Fruit fly (Drosophila melanogaster) whole organism, embryonic: Measurements from ENCODE around the gene CG15034.

Experiments
- Abd-B ChIP-seq: fragments of 200-800 bp; sonication (Bioruptor generic); optimal IDR thresholded peaks from 2 replicates; lab custom pipeline; 2018; ENCODE audit warnings: missing biosample characterization, mild to moderate bottlenecking, missing genetic modification characterization, moderate library complexity
- Adf1 ChIP-seq: fragments of 200-800 bp; sonication (Bioruptor generic); IDR thresholded peaks from 2 replicates; pipeline ENCODE4 v1.3.6; 2022; ENCODE audit warnings: missing biosample characterization, missing genetic modification characterization
- Asciz ChIP-seq: fragments of 200-800 bp; sonication (Bioruptor generic); optimal IDR thresholded peaks from 2 replicates; lab custom pipeline; 2017; ENCODE audit warnings: missing biosample characterization, mild to moderate bottlenecking, missing genetic modification characterization, missing genetic modification reagents
- Bdp1 ChIP-seq: fragments of 200-800 bp; sonication (Bioruptor generic); optimal IDR thresholded peaks from 3 replicates; lab custom pipeline; 2016; ENCODE audit warnings: missing biosample characterization, missing genetic modification characterization
- CG10979 ChIP-seq: fragments of 200-800 bp; sonication (Bioruptor generic); optimal IDR thresholded peaks from 2 replicates; lab custom pipeline; 2018; ENCODE audit warnings: missing biosample characterization, mild to moderate bottlenecking, missing genetic modification characterization, moderate library complexity
- CG11247 ChIP-seq: fragments of 200-800 bp; sonication (Bioruptor generic); IDR thresholded peaks from 2 replicates; pipeline ENCODE4 v1.3.6; 2022; ENCODE audit warnings: missing biosample characterization, missing genetic modification characterization
- CG12071 ChIP-seq: fragments of 200-800 bp; sonication (Bioruptor generic); optimal IDR thresholded peaks from 3 replicates; lab custom pipeline; 2018; ENCODE audit warnings: missing biosample characterization, mild to moderate bottlenecking, missing genetic modification characterization
- CG1233 ChIP-seq: fragments of 200-800 bp; sonication (Bioruptor generic); optimal IDR thresholded peaks from 4 replicates; lab custom pipeline; 2018; ENCODE audit warnings: missing biosample characterization, mild to moderate bottlenecking, missing genetic modification characterization
- CG15269 ChIP-seq: fragments of 200-800 bp; sonication (Bioruptor generic); optimal IDR thresholded peaks from 2 replicates; lab custom pipeline; 2018; ENCODE audit warnings: missing biosample characterization, mild to moderate bottlenecking, missing genetic modification characterization, moderate library complexity
- CG1529 ChIP-seq: fragments of 200-800 bp; sonication (Bioruptor generic); optimal IDR thresholded peaks from 3 replicates; lab custom pipeline; 2018; ENCODE audit warnings: missing biosample characterization, missing genetic modification characterization
- CG16863 ChIP-seq: fragments of 200-800 bp; sonication (Bioruptor generic); optimal IDR thresholded peaks from 3 replicates; lab custom pipeline; 2016; ENCODE audit warnings: missing biosample characterization, missing genetic modification characterization
- CG17359 ChIP-seq: fragments of 200-800 bp; sonication (Bioruptor generic); optimal IDR thresholded peaks from 3 replicates; lab custom pipeline; 2018; ENCODE audit warnings: missing biosample characterization, mild to moderate bottlenecking, missing genetic modification characterization, moderate library complexity
- CG17361 ChIP-seq: fragments of 200-800 bp; sonication (Bioruptor generic); IDR thresholded peaks from 3 replicates; pipeline ENCODE4 v1.3.6; 2022; ENCODE audit warnings: missing biosample characterization, missing genetic modification characterization
- CG1832 ChIP-seq: fragments of 200-800 bp; sonication (Bioruptor generic); optimal IDR thresholded peaks from 2 replicates; lab custom pipeline; 2017; ENCODE audit warnings: missing biosample characterization, mild to moderate bottlenecking, missing genetic modification characterization, inconsistent platforms
- CG18599 ChIP-seq: fragments of 200-800 bp; sonication (Bioruptor generic); optimal IDR thresholded peaks from 3 replicates; lab custom pipeline; 2017; ENCODE audit warnings: missing biosample characterization, missing genetic modification characterization, mild to moderate bottlenecking, moderate library complexity, missing genetic modification reagents
- CG18619 ChIP-seq: fragments of 200-800 bp; sonication (Bioruptor generic); optimal IDR thresholded peaks from 3 replicates; lab custom pipeline; 2017; ENCODE audit warnings: missing biosample characterization, mild to moderate bottlenecking, missing genetic modification characterization
- CG4730 ChIP-seq: fragments of 200-800 bp; sonication (Bioruptor generic); IDR thresholded peaks from 2 replicates; pipeline ENCODE4 v1.3.6; 2022; ENCODE audit warnings: missing biosample characterization, missing genetic modification characterization
- CG4854 ChIP-seq: fragments of 200-800 bp; sonication (Bioruptor generic); optimal IDR thresholded peaks from 2 replicates; lab custom pipeline; 2016; ENCODE audit warnings: missing biosample characterization, missing genetic modification characterization, inconsistent platforms
- CG8765 ChIP-seq: fragments of 200-800 bp; sonication (Bioruptor generic); IDR thresholded peaks from 2 replicates; pipeline ENCODE4 v1.3.6; 2022; ENCODE audit warnings: missing biosample characterization, missing genetic modification characterization
- D ChIP-seq, 2 experiments: fragments of 200-800 bp in 1 of 2; fragments of >200 bp in 1 of 2; sonication (Bioruptor generic) in 1 of 2; optimal IDR thresholded peaks; 2 replicates in 1 of 2; 3 replicates in 1 of 2; lab custom pipeline; 2017; ENCODE audit warnings: mild to moderate bottlenecking in 1 of 2, missing biosample characterization in 1 of 2, missing genetic modification characterization in 1 of 2, missing genetic modification reagents in 1 of 2
- Dad ChIP-seq: fragments of 200-800 bp; sonication (Bioruptor generic); optimal IDR thresholded peaks from 3 replicates; lab custom pipeline; 2016; ENCODE audit warnings: missing biosample characterization, missing genetic modification characterization
- Drgx ChIP-seq: fragments of 200-800 bp; sonication (Bioruptor generic); IDR thresholded peaks from 2 replicates; pipeline ENCODE4 v1.3.6; 2022; ENCODE audit warnings: missing biosample characterization, missing genetic modification characterization
- Gsc ChIP-seq: fragments of 200-800 bp; sonication (Bioruptor generic); IDR thresholded peaks from 2 replicates; pipeline ENCODE4 v1.3.6; 2022; ENCODE audit warnings: missing biosample characterization, missing genetic modification characterization
- Hsf ChIP-seq: fragments of 200-800 bp; sonication (Bioruptor generic); optimal IDR thresholded peaks from 3 replicates; lab custom pipeline; 2016; ENCODE audit warnings: missing biosample characterization, missing genetic modification characterization
- Nf-YA ChIP-seq: fragments of 200-800 bp; sonication (Bioruptor generic); IDR thresholded peaks from 2 replicates; pipeline ENCODE4 v1.3.6; 2022; ENCODE audit warnings: missing biosample characterization, missing genetic modification characterization
- Sox102F ChIP-seq: fragments of 200-800 bp; sonication (Bioruptor generic); optimal IDR thresholded peaks from 2 replicates; lab custom pipeline; 2018; ENCODE audit warnings: missing biosample characterization, mild to moderate bottlenecking, missing genetic modification characterization, moderate library complexity
- Ssrp ChIP-seq: fragments of 200-800 bp; sonication (Bioruptor generic); optimal IDR thresholded peaks from 2 replicates; lab custom pipeline; 2018; ENCODE audit warnings: missing biosample characterization, mild to moderate bottlenecking, missing genetic modification characterization, moderate library complexity
- bab2 ChIP-seq: fragments of 200-800 bp; sonication (Bioruptor generic); optimal IDR thresholded peaks from 2 replicates; lab custom pipeline; 2016; ENCODE audit warnings: missing biosample characterization, missing genetic modification characterization
- chm ChIP-seq: fragments of 200-800 bp; sonication (Bioruptor generic); IDR thresholded peaks from 2 replicates; pipeline ENCODE4 v1.3.6; 2022; ENCODE audit warnings: missing biosample characterization, missing genetic modification characterization
- gcm2 ChIP-seq: fragments of 200-800 bp; sonication (Bioruptor generic); optimal IDR thresholded peaks from 2 replicates; lab custom pipeline; 2016; ENCODE audit warnings: missing biosample characterization, missing genetic modification characterization
- gfzf ChIP-seq: fragments of 200-800 bp; sonication (Bioruptor generic); optimal IDR thresholded peaks from 2 replicates; lab custom pipeline; 2016; ENCODE audit warnings: missing biosample characterization, mild to moderate bottlenecking, missing genetic modification characterization, moderate library complexity
- gt ChIP-seq: fragments of 200-800 bp; sonication (Bioruptor generic); IDR thresholded peaks from 2 replicates; pipeline ENCODE4 v1.3.6; 2022; ENCODE audit warnings: missing biosample characterization, missing genetic modification characterization
- klu ChIP-seq: fragments of 200-800 bp; sonication (Bioruptor generic); IDR thresholded peaks from 2 replicates; pipeline ENCODE4 v1.3.6; 2022; ENCODE audit warnings: missing biosample characterization, missing genetic modification characterization
- lola ChIP-seq, 3 experiments: fragments of >200 bp in 2 of 3; fragments of 200-800 bp in 1 of 3; sonication (Bioruptor generic) in 1 of 3; optimal IDR thresholded peaks; 2 replicates each; lab custom pipeline; 2017 to 2019; ENCODE audit warnings: missing biosample characterization in 3 of 3, missing genetic modification characterization in 3 of 3, mild to moderate bottlenecking in 1 of 3, moderate library complexity in 1 of 3
- mam ChIP-seq: fragments of 200-800 bp; sonication (Bioruptor generic); optimal IDR thresholded peaks from 3 replicates; lab custom pipeline; 2016; ENCODE audit warnings: missing biosample characterization, missing genetic modification characterization
- nom ChIP-seq: fragments of 200-800 bp; sonication (Bioruptor generic); optimal IDR thresholded peaks from 2 replicates; lab custom pipeline; 2017; ENCODE audit warnings: missing biosample characterization, missing genetic modification characterization, mild to moderate bottlenecking, moderate library complexity, missing genetic modification reagents
- odd ChIP-seq: fragments of 200-800 bp; sonication (Bioruptor generic); optimal IDR thresholded peaks from 2 replicates; lab custom pipeline; 2017; ENCODE audit warnings: missing biosample characterization, mild to moderate bottlenecking, missing genetic modification characterization
- org-1 ChIP-seq: fragments of 200-800 bp; sonication (Bioruptor generic); optimal IDR thresholded peaks from 2 replicates; lab custom pipeline; 2017; ENCODE audit warnings: missing biosample characterization, missing genetic modification characterization
- otp ChIP-seq: fragments of 200-800 bp; sonication (Bioruptor generic); IDR thresholded peaks from 3 replicates; pipeline ENCODE4, ENCODE4 v1.3.6; 2022; ENCODE audit warnings: missing biosample characterization, missing genetic modification characterization
- pan ChIP-seq, 4 experiments: fragments of >200 bp in 3 of 4; fragments of 200-800 bp in 1 of 4; sonication (Bioruptor generic) in 1 of 4; optimal IDR thresholded peaks in 3 of 4; IDR thresholded peaks in 1 of 4; 2 replicates each; pipeline versions ENCODE4 v1.3.6 to Lab custom; 2017 to 2022; ENCODE audit warnings: missing biosample characterization in 2 of 4, missing genetic modification characterization in 2 of 4, mixed read lengths in 1 of 4
- pho ChIP-seq: fragments of 200-800 bp; sonication (Bioruptor generic); optimal IDR thresholded peaks from 2 replicates; lab custom pipeline; 2016; ENCODE audit warnings: missing biosample characterization, missing genetic modification characterization
- prd ChIP-seq, 3 experiments: fragments of >200 bp in 2 of 3; fragments of 200-800 bp in 1 of 3; sonication (Bioruptor generic) in 1 of 3; optimal IDR thresholded peaks in 2 of 3; IDR thresholded peaks in 1 of 3; 2 replicates in 2 of 3; 3 replicates in 1 of 3; pipeline versions ENCODE4 v1.3.6 to Lab custom; 2017 to 2022; ENCODE audit warnings: missing biosample characterization in 1 of 3, missing genetic modification characterization in 1 of 3
- ranshi ChIP-seq: fragments of 200-800 bp; sonication (Bioruptor generic); IDR thresholded peaks from 2 replicates; pipeline ENCODE4 v1.3.6; 2022; ENCODE audit warnings: missing biosample characterization, missing genetic modification characterization
- sug ChIP-seq: fragments of 200-800 bp; optimal IDR thresholded peaks from 2 replicates; lab custom pipeline; 2019; ENCODE audit warnings: missing biosample characterization, mild to moderate bottlenecking, missing genetic modification characterization, moderate library complexity
- tio ChIP-seq: fragments of 200-800 bp; sonication (Bioruptor generic); optimal IDR thresholded peaks from 2 replicates; lab custom pipeline; 2017; ENCODE audit warnings: missing biosample characterization, missing genetic modification characterization, inconsistent platforms
- zf30C ChIP-seq: fragments of 200-800 bp; sonication (Bioruptor generic); optimal IDR thresholded peaks from 3 replicates; lab custom pipeline; 2018; ENCODE audit warnings: missing biosample characterization, mild to moderate bottlenecking, missing genetic modification characterization

The CG15034 gene

DNA sequence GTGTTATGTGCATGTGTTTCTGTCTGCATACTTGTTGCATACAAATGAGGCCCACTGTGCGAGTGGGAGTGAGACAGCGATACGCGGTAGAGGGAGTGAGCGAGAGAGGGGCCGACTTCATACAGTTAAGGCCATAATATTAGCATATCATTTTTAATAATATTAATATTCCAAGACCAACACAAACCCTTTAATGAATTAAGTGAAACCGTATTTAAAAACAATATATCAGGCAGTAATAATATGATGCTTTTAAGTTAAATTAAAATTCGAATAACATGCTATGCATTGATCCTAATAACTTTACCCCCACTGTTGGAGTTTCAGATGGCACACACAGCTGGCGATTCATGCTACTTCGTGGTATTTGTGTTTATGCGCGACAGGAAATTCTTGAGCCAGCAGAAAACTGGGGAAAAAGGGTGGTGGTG, 22.5 kb downstream of the CG15034 start (continued):
- TF ChIP-seq CG4730 (GFP tag; lab: Robert Waterston, UW): peak; percentile 91
- TF ChIP-seq bab2 (GFP tag; lab: Kevin White, UChicago): peak; percentile 82
- TF ChIP-seq CG15269 (tag; lab: Kevin White, UChicago): peak; percentile 98
- TF ChIP-seq CG1529 (GFP tag; lab: Kevin White, UChicago): peak; percentile 95
- TF ChIP-seq Ssrp (tag; lab: Kevin White, UChicago): peak; percentile 97
- TF ChIP-seq Nf-YA: peak; percentile 93
- no peak for TF ChIP-seq D (optimal IDR thresholded peaks at IDR 0.05; lab: Kevin White, UChicago)
- peak; percentile 97 for TF ChIP-seq D (GFP tag; optimal IDR thresholded peaks at IDR 0.05; lab: Kevin White, UChicago)
- TF ChIP-seq CG1233 (GFP tag; lab: Kevin White, UChicago): peak; percentile 96
- peak; percentile 96 for TF ChIP-seq Asciz (GFP tag; lab: Kevin White, UChicago)
- TF ChIP-seq Gsc: peak; percentile 82
- TF ChIP-seq CG8765 (GFP tag; lab: Robert Waterston, UW): peak; percentile 94
- TF ChIP-seq CG4854: peak; percentile 79

DNA sequence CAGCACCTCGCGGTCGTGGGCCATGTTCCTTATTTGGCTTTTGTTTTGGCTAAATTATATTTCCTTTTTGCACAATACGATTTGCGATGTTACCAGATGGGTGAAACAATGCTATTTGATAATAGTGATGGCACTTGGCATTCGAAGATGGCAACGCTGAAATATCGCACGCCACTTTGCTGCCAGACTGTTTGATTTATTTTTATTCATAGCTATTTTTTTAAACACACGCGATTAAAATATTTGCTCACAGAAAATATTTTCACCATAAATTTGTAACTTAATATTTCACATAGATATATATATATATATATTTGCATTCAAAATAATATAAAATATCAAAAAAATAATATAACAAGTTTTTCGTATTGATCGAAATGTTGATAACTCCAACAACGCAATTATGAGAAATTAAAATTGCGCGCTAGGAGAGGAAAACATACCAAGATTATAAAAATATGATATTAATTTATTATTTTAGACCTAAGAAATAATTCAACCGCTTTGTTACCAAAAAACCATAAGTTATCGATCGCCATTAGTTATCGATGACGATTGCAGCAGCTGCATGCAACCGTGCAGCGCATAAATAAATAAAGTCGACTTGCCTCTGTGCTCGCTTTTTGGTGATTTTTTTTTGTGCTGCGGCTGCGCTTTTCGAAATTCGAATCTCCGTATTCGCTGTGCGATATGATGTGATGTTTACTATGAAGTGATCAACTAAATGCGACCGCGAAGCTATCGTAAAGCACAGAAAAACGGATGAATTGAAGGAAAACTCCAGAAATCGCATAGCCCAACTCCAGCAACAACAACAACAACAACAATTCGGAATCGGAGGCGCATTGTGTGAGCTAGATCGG, 23.4 kb downstream of the CG15034 start, which contains the start of the genes Atg5 and Dok:
Gene Atg5 (minus strand): TSS at position 122 of the 863 bp plus-strand sequence.
Gene Dok (plus strand): TSS at position 566 of the 863 bp plus-strand sequence.
- TF ChIP-seq otp (GFP tag; lab: Robert Waterston, UW) (no peak), lola (GFP tag; optimal IDR thresholded peaks at IDR 0.05; lab: Kevin White, UChicago) (peak in 1 of 3 experiments; percentile 9), Hsf (GFP tag; lab: Kevin White, UChicago) (no peak), CG17361 (peak; percentile 64), Dad (GFP tag; lab: Kevin White, UChicago) (no peak), Adf1 (GFP tag; lab: Robert Waterston, UW) (no peak), odd (GFP tag; lab: Kevin White, UChicago) (no peak), mam (peak; percentile 16), pho (no peak), prd (optimal IDR thresholded peaks at IDR 0.05; lab: Kevin White, UChicago) (no peak), prd (GFP tag; IDR thresholded peaks at IDR 0.05; lab: Robert Waterston, UW) (peak; percentile 44; the same call in 1 of the 3 replicates), tio (GFP tag; lab: Kevin White, UChicago) (no peak), chm (GFP tag; lab: Robert Waterston, UW) (no peak), gt (GFP tag; lab: Robert Waterston, UW) (no peak), CG18599 (no peak), gfzf (GFP tag; lab: Kevin White, UChicago) (peak; percentile 28), gcm2 (no peak), CG16863 (GFP tag; lab: Kevin White, UChicago) (no peak), sug (tag; lab: Kevin White, UChicago) (no peak), klu (GFP tag; lab: Robert Waterston, UW) (no peak), nom (GFP tag; lab: Kevin White, UChicago) (peak; percentile 17), zf30C (GFP tag; lab: Kevin White, UChicago) (no peak), CG12071 (GFP tag; lab: Kevin White, UChicago) (no peak), Drgx (no peak), pan (optimal IDR thresholded peaks at IDR 0.05; lab: Kevin White, UChicago) (no peak), pan (GFP tag; optimal IDR thresholded peaks at IDR 0.05 in 1 of 2, IDR thresholded peaks at IDR 0.05 in 1 of 2) (no peak), org-1 (no peak), Bdp1 (GFP tag; lab: Kevin White, UChicago) (no peak), CG1832 (GFP tag; lab: Kevin White, UChicago) (no peak), CG10979 (tag; lab: Kevin White, UChicago) (no peak), CG18619 (GFP tag; lab: Kevin White, UChicago) (no peak), CG17359 (tag; lab: Kevin White, UChicago) (peak; percentile 16), Abd-B (peak; percentile 37), CG11247 (no peak), ranshi (GFP tag; lab: Robert Waterston, UW) (no peak; the same call in 1 of the 2 replicates), Sox102F (peak; percentile 36)
